Worm (Caenorhabditis elegans): ENCODE results near the gene npr-41.

Gene npr-41

DNA sequence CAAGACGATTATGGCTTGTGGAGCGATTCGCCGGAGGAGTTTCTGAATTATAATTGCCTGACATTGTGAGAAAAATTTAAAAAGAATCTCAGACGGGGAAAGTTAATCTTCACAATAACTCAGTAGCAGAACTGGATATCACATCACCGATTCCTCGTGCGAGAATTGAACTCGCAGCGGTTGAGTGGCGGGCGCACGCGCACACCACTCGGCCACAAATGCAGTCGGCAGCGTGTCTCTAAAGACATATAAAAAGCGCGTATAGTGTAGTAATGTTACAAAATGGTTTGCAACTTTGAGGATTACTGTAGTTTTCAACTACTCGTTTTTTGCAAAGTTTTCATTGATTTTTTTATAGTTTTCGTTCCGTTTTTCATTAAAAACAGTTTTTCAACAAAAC, 25.9 kb upstream of the npr-41 start (continued):
- peak; percentile 94 for TF ChIP-seq lin-11 (tag; optimal IDR thresholded peaks at IDR 0.05)
- peak; percentile 96 for TF ChIP-seq ref-2 (tag; optimal IDR thresholded peaks at IDR 0.05)
- peak; percentile 96 for TF ChIP-seq che-1 (tag; optimal IDR thresholded peaks at IDR 0.05)
- peak; percentile 70 for TF ChIP-seq unc-42 (tag; optimal IDR thresholded peaks at IDR 0.05)
- peak; percentile 37 for TF ChIP-seq rnt-1 (tag; optimal IDR thresholded peaks at IDR 0.05)
- peak; percentile 89 for TF ChIP-seq ahr-1 (tag; optimal IDR thresholded peaks at IDR 0.05)
- peak; percentile 84 for TF ChIP-seq zip-5 (tag; optimal IDR thresholded peaks at IDR 0.05)
- TF ChIP-seq eyg-1 (tag; optimal IDR thresholded peaks at IDR 0.05) = peak; percentile 95
- TF ChIP-seq tbx-7 (tag; optimal IDR thresholded peaks at IDR 0.05) = peak; percentile 35
- no peak for TF ChIP-seq nhr-11 (tag; optimal IDR thresholded peaks at IDR 0.05)
- peak; percentile 96 for TF ChIP-seq hlh-6 (tag; optimal IDR thresholded peaks at IDR 0.05)
- peak; percentile 88 for TF ChIP-seq dve-1 (tag; optimal IDR thresholded peaks at IDR 0.05)
- TF ChIP-seq C38D4.7 (GFP tag; optimal IDR thresholded peaks at IDR 0.05) = peak; percentile 96
- TF ChIP-seq ttx-3 (tag; optimal IDR thresholded peaks at IDR 0.05) = peak; percentile 96
- TF ChIP-seq elt-2 (tag; optimal IDR thresholded peaks at IDR 0.05) = peak; percentile 98
- peak; percentile 97 for TF ChIP-seq syd-9 (tag; optimal IDR thresholded peaks at IDR 0.05)
- peak; percentile 95 for TF ChIP-seq madf-2 (tag; optimal IDR thresholded peaks at IDR 0.05)
- peak; percentile 96 for TF ChIP-seq ceh-34 (tag; optimal IDR thresholded peaks at IDR 0.05)
- TF ChIP-seq tbx-2 (tag; optimal IDR thresholded peaks at IDR 0.05) = peak; percentile 95
- TF ChIP-seq C08G9.2 (tag; optimal IDR thresholded peaks at IDR 0.05) = peak; percentile 85
- peak; percentile 83 for TF ChIP-seq pqm-1 (tag; optimal IDR thresholded peaks at IDR 0.05)
- peak; percentile 93 for TF ChIP-seq hlh-13 (GFP tag; optimal IDR thresholded peaks at IDR 0.05)
- TF ChIP-seq ceh-30 (tag; optimal IDR thresholded peaks at IDR 0.05) = peak; percentile 72
- peak; percentile 90 for TF ChIP-seq dmd-4 (tag; optimal IDR thresholded peaks at IDR 0.05; ENCODE audit: borderline replicate concordance)
- TF ChIP-seq sdc-2 (tag; optimal IDR thresholded peaks at IDR 0.05) = peak; percentile 86
- TF ChIP-seq ceh-22 (tag; optimal IDR thresholded peaks at IDR 0.05) = peak; percentile 26
- TF ChIP-seq unc-3 (GFP tag; conservative IDR thresholded peaks at IDR 0.05) = peak; percentile 91
- TF ChIP-seq unc-3 (tag; optimal IDR thresholded peaks at IDR 0.05) = peak; percentile 92
- peak; percentile 98 for TF ChIP-seq Y22D7AL.16 (tag; optimal IDR thresholded peaks at IDR 0.05)
- TF ChIP-seq fkh-6 (tag; optimal IDR thresholded peaks at IDR 0.05) = peak; percentile 96
- TF ChIP-seq sox-4 (tag; optimal IDR thresholded peaks at IDR 0.05) = peak; percentile 97
- TF ChIP-seq ceh-19 (GFP tag; optimal IDR thresholded peaks at IDR 0.05) = peak; percentile 96
- TF ChIP-seq elt-4 (tag; optimal IDR thresholded peaks at IDR 0.05) = peak; percentile 53
- TF ChIP-seq hlh-8 (tag; optimal IDR thresholded peaks at IDR 0.05) = peak; percentile 88
- peak; percentile 93 for TF ChIP-seq fax-1 (tag; optimal IDR thresholded peaks at IDR 0.05)
- TF ChIP-seq ztf-16 (tag; optimal IDR thresholded peaks at IDR 0.05) = peak; percentile 95
- TF ChIP-seq pha-4 (tag; optimal IDR thresholded peaks at IDR 0.05) = no peak
- peak; percentile 87 for TF ChIP-seq mec-3 (tag; optimal IDR thresholded peaks at IDR 0.05; ENCODE audit: borderline replicate concordance)
- peak; percentile 95 for TF ChIP-seq npax-4 (tag; optimal IDR thresholded peaks at IDR 0.05)
- TF ChIP-seq hlh-15 (tag; optimal IDR thresholded peaks at IDR 0.05) = peak; percentile 96
- peak; percentile 56 for TF ChIP-seq ets-4 (tag; optimal IDR thresholded peaks at IDR 0.05)
- peak; percentile 95 for TF ChIP-seq F13H6.1 (tag; optimal IDR thresholded peaks at IDR 0.05)
- no peak for TF ChIP-seq unc-55 (GFP tag; optimal IDR thresholded peaks at IDR 0.05)
- no peak for TF ChIP-seq fkh-10 (GFP tag; optimal IDR thresholded peaks at IDR 0.05)
- peak; percentile 78 for TF ChIP-seq hlh-30 (tag; optimal IDR thresholded peaks at IDR 0.05; ENCODE audit: insufficient read depth)
- peak; percentile 95 for TF ChIP-seq ceh-45 (GFP tag; IDR thresholded peaks at IDR 0.05)
- peak; percentile 94 for TF ChIP-seq ceh-48 (tag; optimal IDR thresholded peaks at IDR 0.05)
- TF ChIP-seq K09A11.1 (tag; optimal IDR thresholded peaks at IDR 0.05; ENCODE audit: insufficient read depth) = peak; percentile 84
- TF ChIP-seq ceh-18 (tag; optimal IDR thresholded peaks at IDR 0.05) = peak; percentile 91
- no peak for TF ChIP-seq pax-1 (tag; optimal IDR thresholded peaks at IDR 0.05)
- peak; percentile 76 for TF ChIP-seq lim-6 (tag; optimal IDR thresholded peaks at IDR 0.05)
- peak; percentile 96 for TF ChIP-seq ceh-6 (GFP tag; optimal IDR thresholded peaks at IDR 0.05)
- TF ChIP-seq ceh-24 (tag; optimal IDR thresholded peaks at IDR 0.05) = peak; percentile 97
